Fruit fly (Drosophila melanogaster) whole organism, embryonic: ENCODE results near the gene CG2247.
A peak's percentile ranks its signal among the peaks of the same experiment; 100 is the strongest.

Experiments
- Awh ChIP-seq: fragments of 200-800 bp; sonication (Bioruptor generic); IDR thresholded peaks from 2 replicates; pipeline ENCODE4, ENCODE4 v1.3.6; 2022; ENCODE audit warnings: missing biosample characterization, missing genetic modification characterization
- CG10147 ChIP-seq: fragments of 200-800 bp; sonication (Bioruptor generic); optimal IDR thresholded peaks from 2 replicates; lab custom pipeline; 2019; ENCODE audit warnings: missing biosample characterization, mild to moderate bottlenecking, missing genetic modification characterization, moderate library complexity
- CG10274 ChIP-seq: fragments of 200-800 bp; sonication (Bioruptor generic); optimal IDR thresholded peaks from 3 replicates; lab custom pipeline; 2017; ENCODE audit warnings: missing biosample characterization, mild to moderate bottlenecking, missing genetic modification characterization
- CG10543 ChIP-seq: fragments of 200-800 bp; sonication (Bioruptor generic); optimal IDR thresholded peaks from 3 replicates; lab custom pipeline; 2017; ENCODE audit warnings: missing biosample characterization, mild to moderate bottlenecking, missing genetic modification characterization, moderate library complexity
- CG10979 ChIP-seq: fragments of 200-800 bp; sonication (Bioruptor generic); optimal IDR thresholded peaks from 2 replicates; lab custom pipeline; 2018; ENCODE audit warnings: missing biosample characterization, mild to moderate bottlenecking, missing genetic modification characterization, moderate library complexity
- CG13775 ChIP-seq: fragments of 200-800 bp; sonication (Bioruptor generic); optimal IDR thresholded peaks from 3 replicates; lab custom pipeline; 2017; ENCODE audit warnings: missing biosample characterization, mild to moderate bottlenecking, missing genetic modification characterization
- CG14441 ChIP-seq: fragments of 200-800 bp; sonication (Bioruptor generic); IDR thresholded peaks from 2 replicates; pipeline ENCODE4 v1.3.6; 2022; ENCODE audit warnings: missing biosample characterization, missing genetic modification characterization
- CG17361 ChIP-seq: fragments of 200-800 bp; sonication (Bioruptor generic); IDR thresholded peaks from 3 replicates; pipeline ENCODE4 v1.3.6; 2022; ENCODE audit warnings: missing biosample characterization, missing genetic modification characterization
- CG18619 ChIP-seq: fragments of 200-800 bp; sonication (Bioruptor generic); optimal IDR thresholded peaks from 3 replicates; lab custom pipeline; 2017; ENCODE audit warnings: missing biosample characterization, mild to moderate bottlenecking, missing genetic modification characterization
- CG2202 ChIP-seq: fragments of 200-800 bp; sonication (Bioruptor generic); optimal IDR thresholded peaks from 2 replicates; lab custom pipeline; 2018; ENCODE audit warnings: missing biosample characterization, mild to moderate bottlenecking, missing genetic modification characterization
- CG31224 ChIP-seq: fragments of 200-800 bp; sonication (Bioruptor generic); IDR thresholded peaks from 2 replicates; pipeline ENCODE4 v1.3.6; 2022; ENCODE audit warnings: missing biosample characterization, missing genetic modification characterization
- CG34224 ChIP-seq: fragments of 200-800 bp; sonication (Bioruptor generic); IDR thresholded peaks from 3 replicates; pipeline ENCODE4 v1.3.6; 2022; ENCODE audit warnings: missing biosample characterization, missing genetic modification characterization; ENCODE audit not compliant: partially characterized antibody
- CG6254 ChIP-seq: fragments of 200-800 bp; sonication (Bioruptor generic); optimal IDR thresholded peaks from 3 replicates; lab custom pipeline; 2017; ENCODE audit warnings: mild to moderate bottlenecking, missing biosample characterization, missing genetic modification reagents, missing genetic modification characterization
- CG6683 ChIP-seq: fragments of 200-800 bp; sonication (Bioruptor generic); optimal IDR thresholded peaks from 2 replicates; lab custom pipeline; 2017; ENCODE audit warnings: missing biosample characterization, mild to moderate bottlenecking, missing genetic modification characterization, missing genetic modification reagents
- CG6791 ChIP-seq: fragments of 200-800 bp; sonication (Bioruptor generic); IDR thresholded peaks from 3 replicates; pipeline ENCODE4 v1.3.6; 2022; ENCODE audit warnings: missing biosample characterization, missing genetic modification characterization; ENCODE audit not compliant: partially characterized antibody
- CG7372 ChIP-seq: fragments of 200-800 bp; sonication (Bioruptor generic); IDR thresholded peaks from 2 replicates; pipeline ENCODE4 v1.3.6; 2022; ENCODE audit warnings: missing biosample characterization, missing genetic modification characterization
- CG8281 ChIP-seq: fragments of 200-800 bp; sonication (Bioruptor generic); optimal IDR thresholded peaks from 2 replicates; lab custom pipeline; 2018; ENCODE audit warnings: missing biosample characterization, mild to moderate bottlenecking, missing genetic modification characterization, moderate library complexity
- CG9797 ChIP-seq: fragments of 200-800 bp; sonication (Bioruptor generic); optimal IDR thresholded peaks from 3 replicates; lab custom pipeline; 2018; ENCODE audit warnings: missing biosample characterization, mild to moderate bottlenecking, missing genetic modification characterization
- Chrac-16 ChIP-seq: fragments of 200-800 bp; sonication (Bioruptor generic); optimal IDR thresholded peaks from 3 replicates; lab custom pipeline; 2016; ENCODE audit warnings: missing biosample characterization, missing genetic modification characterization
- CrebB ChIP-seq: fragments of 200-800 bp; sonication (Bioruptor generic); optimal IDR thresholded peaks from 3 replicates; lab custom pipeline; 2018; ENCODE audit warnings: missing biosample characterization, mild to moderate bottlenecking, missing genetic modification characterization
- Dfd ChIP-seq, 2 experiments: fragments of >200 bp; optimal IDR thresholded peaks; 2 replicates each; lab custom pipeline; 2017; ENCODE audit warnings: missing biosample characterization in 2 of 2, missing genetic modification characterization in 2 of 2
- Ets65A ChIP-seq: fragments of 200-800 bp; sonication (Bioruptor generic); peaks from one replicate; lab custom pipeline; 2016; ENCODE audit warnings: missing biosample characterization, missing genetic modification characterization
- Fer3 ChIP-seq: fragments of 200-800 bp; sonication (Bioruptor generic); optimal IDR thresholded peaks from 2 replicates; lab custom pipeline; 2018; ENCODE audit warnings: missing biosample characterization, mild to moderate bottlenecking, missing genetic modification characterization, moderate library complexity
- HmgZ ChIP-seq: fragments of 200-800 bp; sonication (Bioruptor generic); optimal IDR thresholded peaks from 2 replicates; lab custom pipeline; 2018; ENCODE audit warnings: missing biosample characterization, mild to moderate bottlenecking, missing genetic modification characterization
- Hr3 ChIP-seq: fragments of 200-800 bp; sonication (Bioruptor generic); optimal IDR thresholded peaks from 3 replicates; lab custom pipeline; 2016; ENCODE audit warnings: missing biosample characterization, missing genetic modification characterization
- Hr39 ChIP-seq: fragments of >200 bp; optimal IDR thresholded peaks from 2 replicates; lab custom pipeline; 2017
- Kr ChIP-seq: fragments of 200-800 bp; sonication (Bioruptor generic); optimal IDR thresholded peaks from 2 replicates; lab custom pipeline; 2017; ENCODE audit warnings: missing biosample characterization, mild to moderate bottlenecking, missing genetic modification characterization
- MTF-1 ChIP-seq: fragments of 200-800 bp; sonication (Bioruptor generic); optimal IDR thresholded peaks from 2 replicates; lab custom pipeline; 2018; ENCODE audit warnings: missing biosample characterization, mild to moderate bottlenecking, missing genetic modification characterization, borderline replicate concordance
- NFAT ChIP-seq: fragments of 200-800 bp; sonication (Bioruptor generic); IDR thresholded peaks from 2 replicates; pipeline ENCODE4 v1.3.6; 2022; ENCODE audit warnings: missing biosample characterization, missing genetic modification characterization
- Sry-δ ChIP-seq: fragments of 200-800 bp; sonication (Bioruptor generic); optimal IDR thresholded peaks from 2 replicates; lab custom pipeline; 2016; ENCODE audit warnings: missing biosample characterization, missing genetic modification characterization
- Stat92E ChIP-seq, 3 experiments: fragments of >200 bp in 2 of 3; fragments of 200-800 bp in 1 of 3; sonication (Bioruptor generic) in 1 of 3; optimal IDR thresholded peaks; 2 replicates each; lab custom pipeline; 2017 to 2019; ENCODE audit warnings: missing biosample characterization in 3 of 3, missing genetic modification characterization in 3 of 3, mild to moderate bottlenecking in 1 of 3, moderate library complexity in 1 of 3
- ato ChIP-seq: fragments of 200-800 bp; sonication (Bioruptor generic); IDR thresholded peaks from 2 replicates; pipeline ENCODE4 v1.3.6; 2022; ENCODE audit warnings: missing biosample characterization, missing genetic modification characterization; ENCODE audit not compliant: partially characterized antibody
- cato ChIP-seq: fragments of 200-800 bp; sonication (Bioruptor generic); optimal IDR thresholded peaks from 2 replicates; lab custom pipeline; 2016; ENCODE audit warnings: missing biosample characterization, missing genetic modification characterization, borderline replicate concordance
- chm ChIP-seq: fragments of 200-800 bp; sonication (Bioruptor generic); IDR thresholded peaks from 2 replicates; pipeline ENCODE4 v1.3.6; 2022; ENCODE audit warnings: missing biosample characterization, missing genetic modification characterization
- croc ChIP-seq: fragments of 200-800 bp; sonication (Bioruptor generic); conservative IDR thresholded peaks from 3 replicates; pipeline ENCODE4 v1.3.6; 2022; ENCODE audit warnings: missing biosample characterization, missing genetic modification characterization
- dati ChIP-seq: fragments of 200-800 bp; sonication (Bioruptor generic); IDR thresholded peaks from 2 replicates; pipeline ENCODE4 v1.3.6; 2022; ENCODE audit warnings: missing biosample characterization, missing genetic modification characterization
- ems ChIP-seq: fragments of 200-800 bp; sonication (Bioruptor generic); optimal IDR thresholded peaks from 3 replicates; lab custom pipeline; 2016; ENCODE audit warnings: missing biosample characterization, missing genetic modification characterization
- gcm ChIP-seq: fragments of 200-800 bp; sonication (Bioruptor generic); optimal IDR thresholded peaks from 2 replicates; lab custom pipeline; 2019; ENCODE audit warnings: missing biosample characterization, mild to moderate bottlenecking, missing genetic modification characterization, moderate library complexity
- insv ChIP-seq, 2 experiments: fragments of 200-800 bp; sonication (Bioruptor generic); optimal IDR thresholded peaks; 3 replicates each; lab custom pipeline; 2016 to 2018; ENCODE audit warnings: missing biosample characterization in 2 of 2, missing genetic modification characterization in 2 of 2
- kah ChIP-seq: fragments of 200-800 bp; sonication (Bioruptor generic); optimal IDR thresholded peaks from 2 replicates; lab custom pipeline; 2018; ENCODE audit warnings: missing biosample characterization, mild to moderate bottlenecking, missing genetic modification characterization
- ranshi ChIP-seq: fragments of 200-800 bp; sonication (Bioruptor generic); IDR thresholded peaks from 2 replicates; pipeline ENCODE4 v1.3.6; 2022; ENCODE audit warnings: missing biosample characterization, missing genetic modification characterization
- schlank ChIP-seq: fragments of 200-800 bp; sonication (Bioruptor generic); optimal IDR thresholded peaks from 2 replicates; lab custom pipeline; 2018; ENCODE audit warnings: missing biosample characterization, mild to moderate bottlenecking, missing genetic modification characterization
- sima ChIP-seq: fragments of 200-800 bp; sonication (Bioruptor generic); optimal IDR thresholded peaks from 2 replicates; lab custom pipeline; 2016; ENCODE audit warnings: missing biosample characterization, missing genetic modification characterization
- sqz ChIP-seq: fragments of 200-800 bp; sonication (Bioruptor generic); optimal IDR thresholded peaks from 3 replicates; lab custom pipeline; 2018; ENCODE audit warnings: missing biosample characterization, mild to moderate bottlenecking, missing genetic modification characterization
- tin ChIP-seq: fragments of 200-800 bp; sonication (Bioruptor generic); optimal IDR thresholded peaks from 3 replicates; lab custom pipeline; 2016; ENCODE audit warnings: missing biosample characterization, missing genetic modification characterization
- tx ChIP-seq: fragments of 200-800 bp; sonication (Bioruptor generic); optimal IDR thresholded peaks from 2 replicates; lab custom pipeline; 2016; ENCODE audit warnings: missing biosample characterization, missing genetic modification characterization
- unc-4 ChIP-seq: fragments of 200-800 bp; sonication (Bioruptor generic); IDR thresholded peaks from 2 replicates; pipeline ENCODE4 v1.3.6; 2022; ENCODE audit warnings: missing biosample characterization, missing genetic modification characterization; ENCODE audit not compliant: partially characterized antibody
- wdn ChIP-seq: fragments of 200-800 bp; sonication (Bioruptor generic); IDR thresholded peaks from 2 replicates; pipeline ENCODE4 v1.3.6; 2022; ENCODE audit warnings: missing biosample characterization, missing genetic modification characterization
- z ChIP-seq: fragments of 200-800 bp; sonication (Bioruptor generic); IDR thresholded peaks from 3 replicates; pipeline ENCODE4 v1.3.6; 2022; ENCODE audit warnings: missing biosample characterization, missing genetic modification characterization
- zf30C ChIP-seq: fragments of 200-800 bp; sonication (Bioruptor generic); optimal IDR thresholded peaks from 3 replicates; lab custom pipeline; 2018; ENCODE audit warnings: missing biosample characterization, mild to moderate bottlenecking, missing genetic modification characterization

Gene CG2247

dm6 chrX:11628986-11629571 is 17.6 kb upstream of the CG2247 start (continued):
- no peak for TF ChIP-seq CG8281
- TF ChIP-seq Fer3 (tag; lab: Kevin White, UChicago) = no peak
- peak; percentile 56 for TF ChIP-seq croc
- TF ChIP-seq CG2202 (tag; lab: Kevin White, UChicago) = peak; percentile 47
- TF ChIP-seq wdn (GFP tag; lab: Robert Waterston, UW) = no peak
- TF ChIP-seq CG10543 = no peak
- TF ChIP-seq cato = no peak
- peak; percentile 61 for TF ChIP-seq CG14441 (GFP tag; lab: Robert Waterston, UW)
- peak; percentile 79 for TF ChIP-seq chm
- TF ChIP-seq CG6254 (GFP tag; lab: Kevin White, UChicago) = peak; percentile 54
- TF ChIP-seq tx (GFP tag; lab: Kevin White, UChicago) = no peak
- peak; percentile 81 for TF ChIP-seq CG10979
- TF ChIP-seq ranshi = peak; percentile 45; the same call in 1 of the 2 replicates
- peak; percentile 46 for TF ChIP-seq sqz (GFP tag; lab: Kevin White, UChicago)
- TF ChIP-seq z (GFP tag; lab: Robert Waterston, UW) = no peak
- no peak for TF ChIP-seq unc-4
- peak; percentile 46 for TF ChIP-seq CG13775 (GFP tag; lab: Kevin White, UChicago)
- TF ChIP-seq Stat92E (GFP tag; optimal IDR thresholded peaks at IDR 0.05; lab: Kevin White, UChicago) = peak in 1 of 3 experiments; percentile 55
- 0 out of 2 replicates have a peak, but pooled peaks have one; percentile 26 for TF ChIP-seq dati (GFP tag; lab: Robert Waterston, UW)
- TF ChIP-seq Ets65A = peak; percentile 79
- TF ChIP-seq Chrac-16 (GFP tag; lab: Kevin White, UChicago) = peak; percentile 46
- TF ChIP-seq zf30C (GFP tag; lab: Kevin White, UChicago) = peak; percentile 70
- no peak for TF ChIP-seq Kr
- peak; percentile 60 for TF ChIP-seq tin
- no peak for TF ChIP-seq ato
- peak; percentile 39 for TF ChIP-seq ems
- TF ChIP-seq CG6683 (GFP tag; lab: Kevin White, UChicago) = no peak
- peak; percentile 17 for TF ChIP-seq MTF-1
- TF ChIP-seq NFAT = no peak
- TF ChIP-seq gcm (GFP tag; lab: Kevin White, UChicago) = peak; percentile 52
- TF ChIP-seq schlank (tag; lab: Kevin White, UChicago) = no peak
- TF ChIP-seq Dfd (GFP tag; optimal IDR thresholded peaks at IDR 0.05; lab: Kevin White, UChicago) = no peak
- TF ChIP-seq CG34224 = no peak
- no peak for TF ChIP-seq CG9797
- TF ChIP-seq CG10274 = no peak
- TF ChIP-seq CG18619 = peak; percentile 8
- no peak for TF ChIP-seq Sry-δ (GFP tag; lab: Kevin White, UChicago)
- TF ChIP-seq Awh (GFP tag; lab: Robert Waterston, UW) = peak; percentile 71
- 0 out of 2 replicates have a peak, but pooled peaks have one; percentile 7 for TF ChIP-seq CG7372 (GFP tag; lab: Robert Waterston, UW)
- TF ChIP-seq Hr39 (lab: Kevin White, UChicago) = no peak
- no peak for TF ChIP-seq CG10147 (GFP tag; lab: Kevin White, UChicago)
- TF ChIP-seq insv (GFP tag; optimal IDR thresholded peaks at IDR 0.05; lab: Kevin White, UChicago) = no peak
- no peak for TF ChIP-seq kah (GFP tag; lab: Kevin White, UChicago)
- no peak for TF ChIP-seq CG6791 (GFP tag; lab: Robert Waterston, UW)
- peak; percentile 70 for TF ChIP-seq CG17361 (GFP tag; lab: Robert Waterston, UW)
- TF ChIP-seq Hr3 (GFP tag; lab: Kevin White, UChicago) = peak; percentile 14
- no peak for TF ChIP-seq sima (GFP tag; lab: Kevin White, UChicago)
- TF ChIP-seq CG31224 (GFP tag; lab: Robert Waterston, UW) = no peak
- TF ChIP-seq HmgZ (tag; lab: Kevin White, UChicago) = no peak
- no peak for TF ChIP-seq CrebB (tag; lab: Kevin White, UChicago)
